Worm (Caenorhabditis elegans) whole organism, late embryonic: ENCODE results near the gene R02E4.3.

ENCODE experiments used
- C08G9.2 ChIP-seq: sonication (generic microtip); optimal IDR thresholded peaks from 2 replicates; lab custom pipeline; 2016; ENCODE audit warnings: mild to moderate bottlenecking, missing genetic modification characterization, moderate library complexity, missing compliant biosample characterization
- F13H6.1 ChIP-seq: sonication (generic microtip); optimal IDR thresholded peaks from 2 replicates; lab custom pipeline; 2016; ENCODE audit warnings: missing genetic modification characterization, missing compliant biosample characterization
- K02D7.2 ChIP-seq: sonication (generic microtip); optimal IDR thresholded peaks from 2 replicates; lab custom pipeline; 2017; ENCODE audit warnings: mild to moderate bottlenecking, missing genetic modification characterization, missing compliant biosample characterization
- T23F11.4 ChIP-seq: fragments of 200-800 bp; sonication (Bioruptor generic); optimal IDR thresholded peaks from 2 replicates; lab custom pipeline; 2018; ENCODE audit warnings: mild to moderate bottlenecking, missing genetic modification characterization, missing compliant biosample characterization
- Y22D7AL.16 ChIP-seq: sonication (generic microtip); optimal IDR thresholded peaks from 2 replicates; lab custom pipeline; 2016; ENCODE audit warnings: missing genetic modification characterization, missing compliant biosample characterization
- ceh-14 ChIP-seq: sonication (generic microtip); optimal IDR thresholded peaks from 2 replicates; lab custom pipeline; 2016; ENCODE audit warnings: missing genotype, missing genetic modification characterization, missing compliant biosample characterization
- ceh-18 ChIP-seq: sonication (generic microtip); optimal IDR thresholded peaks from 2 replicates; lab custom pipeline; 2016; ENCODE audit warnings: missing genetic modification characterization, missing compliant biosample characterization
- ceh-30 ChIP-seq: fragments of 150-350 bp; optimal IDR thresholded peaks from 2 replicates; lab custom pipeline; 2014; ENCODE audit warnings: missing biosample characterization, missing genetic modification characterization
- ceh-34 ChIP-seq: sonication (generic microtip); optimal IDR thresholded peaks from 2 replicates; lab custom pipeline; 2016; ENCODE audit warnings: mild to moderate bottlenecking, missing genetic modification characterization, missing compliant biosample characterization
- ceh-45 ChIP-seq: fragments of 200-800 bp; sonication (Bioruptor generic); IDR thresholded peaks from 2 replicates; pipeline ENCODE4 v1.3.6; 2022; ENCODE audit warnings: missing genetic modification reagents, missing genetic modification characterization, missing compliant biosample characterization
- ceh-48 ChIP-seq: sonication (generic microtip); optimal IDR thresholded peaks from 2 replicates; lab custom pipeline; 2016; ENCODE audit warnings: missing genetic modification characterization, inconsistent platforms, missing compliant biosample characterization
- ceh-6 ChIP-seq: fragments of 200-800 bp; sonication (Bioruptor generic); optimal IDR thresholded peaks from 2 replicates; lab custom pipeline; 2018; ENCODE audit warnings: mild to moderate bottlenecking, missing genetic modification characterization, missing compliant biosample characterization
- ceh-9 ChIP-seq: sonication (generic microtip); optimal IDR thresholded peaks from 2 replicates; lab custom pipeline; 2016; ENCODE audit warnings: mild to moderate bottlenecking, missing genetic modification characterization, inconsistent platforms, missing compliant biosample characterization
- elt-2 ChIP-seq: sonication (generic microtip); optimal IDR thresholded peaks from 2 replicates; lab custom pipeline; 2016; ENCODE audit warnings: missing genetic modification reagents, missing genetic modification characterization, missing compliant biosample characterization
- elt-4 ChIP-seq: sonication (generic microtip); optimal IDR thresholded peaks from 2 replicates; lab custom pipeline; 2016; ENCODE audit warnings: missing genetic modification characterization, missing compliant biosample characterization
- eyg-1 ChIP-seq: sonication (generic microtip); optimal IDR thresholded peaks from 2 replicates; lab custom pipeline; 2016; ENCODE audit warnings: missing genotype, missing genetic modification characterization, missing compliant biosample characterization
- fkh-10 ChIP-seq: fragments of 150-350 bp; optimal IDR thresholded peaks from 2 replicates; lab custom pipeline; 2014; ENCODE audit warnings: missing biosample characterization, missing genetic modification reagents, missing genetic modification characterization
- fkh-6 ChIP-seq: sonication (generic microtip); optimal IDR thresholded peaks from 2 replicates; lab custom pipeline; 2016; ENCODE audit warnings: missing genetic modification characterization, missing compliant biosample characterization
- hlh-13 ChIP-seq: fragments of 200-800 bp; sonication (Bioruptor generic); optimal IDR thresholded peaks from 2 replicates; lab custom pipeline; 2018; ENCODE audit warnings: mild to moderate bottlenecking, missing genetic modification characterization, missing compliant biosample characterization
- hlh-8 ChIP-seq: sonication (generic microtip); optimal IDR thresholded peaks from 2 replicates; lab custom pipeline; 2016; ENCODE audit warnings: missing genotype, missing genetic modification characterization, missing compliant biosample characterization
- lim-6 ChIP-seq: sonication (generic microtip); optimal IDR thresholded peaks from 2 replicates; lab custom pipeline; 2016; ENCODE audit warnings: missing genetic modification characterization, missing compliant biosample characterization
- lin-11 ChIP-seq: fragments of 200-800 bp; sonication (Bioruptor generic); optimal IDR thresholded peaks from 2 replicates; lab custom pipeline; 2018; ENCODE audit warnings: mild to moderate bottlenecking, missing genetic modification characterization, missing compliant biosample characterization
- madf-2 ChIP-seq: sonication (generic microtip); optimal IDR thresholded peaks from 2 replicates; lab custom pipeline; 2017; ENCODE audit warnings: missing genetic modification characterization, missing compliant biosample characterization
- mec-3 ChIP-seq: sonication (generic microtip); optimal IDR thresholded peaks from 2 replicates; lab custom pipeline; 2016; ENCODE audit warnings: borderline replicate concordance, missing genetic modification characterization, missing compliant biosample characterization
- nfya-1 ChIP-seq: sonication (generic microtip); optimal IDR thresholded peaks from 2 replicates; lab custom pipeline; 2017; ENCODE audit warnings: missing genetic modification characterization, mild to moderate bottlenecking, missing compliant biosample characterization, antibody characterized with exemption, moderate library complexity
- nhr-232 ChIP-seq: sonication (generic microtip); optimal IDR thresholded peaks from 2 replicates; lab custom pipeline; 2016; ENCODE audit warnings: missing genetic modification characterization, missing compliant biosample characterization
- npax-4 ChIP-seq: sonication (generic microtip); optimal IDR thresholded peaks from 2 replicates; lab custom pipeline; 2016; ENCODE audit warnings: missing genetic modification characterization, missing compliant biosample characterization
- odd-2 ChIP-seq: sonication (generic microtip); optimal IDR thresholded peaks from 2 replicates; lab custom pipeline; 2017; ENCODE audit warnings: antibody characterized with exemption, mild to moderate bottlenecking, missing genetic modification characterization, missing compliant biosample characterization
- pag-3 ChIP-seq: sonication (generic microtip); optimal IDR thresholded peaks from 2 replicates; lab custom pipeline; 2016; ENCODE audit warnings: missing compliant biosample characterization, missing genetic modification characterization, borderline replicate concordance
- pha-2 ChIP-seq: sonication (generic microtip); optimal IDR thresholded peaks from 2 replicates; lab custom pipeline; 2017; ENCODE audit warnings: mild to moderate bottlenecking, missing genetic modification characterization, missing compliant biosample characterization
- rnt-1 ChIP-seq: sonication (generic microtip); optimal IDR thresholded peaks from 2 replicates; lab custom pipeline; 2016; ENCODE audit warnings: missing genetic modification characterization, missing compliant biosample characterization
- syd-9 ChIP-seq: sonication (generic microtip); optimal IDR thresholded peaks from 2 replicates; lab custom pipeline; 2016; ENCODE audit warnings: mild to moderate bottlenecking, missing genetic modification characterization, moderate library complexity, missing compliant biosample characterization
- unc-42 ChIP-seq: sonication (generic microtip); optimal IDR thresholded peaks from 2 replicates; lab custom pipeline; 2016; ENCODE audit warnings: missing genotype, missing genetic modification characterization, missing compliant biosample characterization
- unc-86 ChIP-seq: sonication (generic microtip); optimal IDR thresholded peaks from 2 replicates; lab custom pipeline; 2016; ENCODE audit warnings: missing genetic modification characterization, missing compliant biosample characterization
- zip-5 ChIP-seq: sonication (generic microtip); optimal IDR thresholded peaks from 2 replicates; lab custom pipeline; 2016; ENCODE audit warnings: missing genetic modification characterization, missing compliant biosample characterization
- ztf-16 ChIP-seq: sonication (generic microtip); optimal IDR thresholded peaks from 2 replicates; lab custom pipeline; 2017; ENCODE audit warnings: missing genetic modification characterization, missing compliant biosample characterization

R02E4.3 gene

ce11 chrX:4134855-4135254 lies 32.9 kb upstream of the R02E4.3 start, which contains the start of gene ZK470.2:
ZK470.2 (plus strand) TSS chrX:4135155.
- no peak for TF ChIP-seq ceh-9
- TF ChIP-seq F13H6.1 (tag; lab: Kevin White, UChicago), result no peak
- TF ChIP-seq pha-2 (tag; lab: Kevin White, UChicago), result no peak
- no peak for TF ChIP-seq C08G9.2 (tag; lab: Kevin White, UChicago)
- TF ChIP-seq nhr-232 (tag; lab: Kevin White, UChicago), result no peak
- no peak for TF ChIP-seq elt-4 (tag; lab: Kevin White, UChicago)
- no peak for TF ChIP-seq ceh-18

DNA sequence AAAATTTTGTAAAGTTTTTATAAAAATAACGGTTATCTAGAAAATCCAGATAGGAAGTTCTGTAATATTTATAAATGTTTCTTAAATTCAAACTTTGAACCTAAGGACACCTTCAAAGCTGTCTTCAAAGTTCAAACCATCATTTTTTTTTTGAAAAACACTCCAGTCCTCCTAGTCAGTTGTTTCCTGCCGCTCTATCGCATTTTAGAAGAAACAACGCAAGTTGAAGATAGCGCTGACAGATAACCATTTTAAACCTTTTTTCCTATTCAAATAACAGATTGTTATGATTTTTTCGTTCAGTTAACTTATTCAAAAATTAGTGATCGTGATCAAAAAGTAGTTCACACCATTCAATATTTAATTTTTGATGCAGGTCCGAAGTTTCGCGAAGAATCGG lies 31.5 kb upstream of the R02E4.3 start:
- TF ChIP-seq F13H6.1 (tag; lab: Kevin White, UChicago), result no peak
- no peak for TF ChIP-seq fkh-6 (tag; lab: Kevin White, UChicago)
- no peak for TF ChIP-seq hlh-8 (tag; lab: Kevin White, UChicago)

DNA sequence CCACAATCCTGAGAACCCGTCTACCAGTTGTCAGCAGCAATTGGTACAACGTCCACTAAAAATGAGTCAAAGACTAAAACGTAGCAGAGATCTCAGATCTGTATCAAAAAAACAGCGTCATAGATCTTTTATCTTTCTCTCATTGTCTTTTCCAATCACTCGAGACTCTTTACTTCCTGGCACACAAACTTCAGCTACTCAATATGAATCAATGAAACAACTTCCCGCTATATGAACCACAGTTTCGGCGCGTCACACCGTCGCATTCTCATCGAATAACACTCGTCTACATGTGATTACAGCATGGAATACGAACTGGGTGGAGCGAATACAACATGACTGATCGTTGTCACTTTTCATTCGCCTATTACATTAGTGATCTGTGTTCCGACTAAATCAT lies 30.3 kb upstream of the R02E4.3 start:
- TF ChIP-seq Y22D7AL.16 (tag; lab: Kevin White, UChicago) (no peak), lin-11 (tag; lab: Kevin White, UChicago) (no peak), ceh-14 (tag; lab: Kevin White, UChicago) (no peak), hlh-13 (GFP tag; lab: Kevin White, UChicago) (no peak), C08G9.2 (tag; lab: Kevin White, UChicago) (no peak), nfya-1 (no peak), ceh-6 (GFP tag; lab: Kevin White, UChicago) (no peak), ceh-48 (tag; lab: Kevin White, UChicago) (no peak), elt-2 (tag; lab: Kevin White, UChicago) (no peak), T23F11.4 (GFP tag; lab: Kevin White, UChicago) (no peak), ceh-34 (tag; lab: Kevin White, UChicago) (no peak), eyg-1 (no peak), ceh-30 (tag; lab: Kevin White, UChicago) (no peak), zip-5 (tag; lab: Kevin White, UChicago) (no peak), unc-86 (no peak), ceh-18 (no peak), syd-9 (tag; lab: Kevin White, UChicago) (no peak), hlh-8 (tag; lab: Kevin White, UChicago) (no peak), rnt-1 (no peak)

ce11 chrX:4131354-4131753 lies 29.4 kb upstream of the R02E4.3 start:
- TF ChIP-seq mec-3 (tag; lab: Kevin White, UChicago), result no peak
- no peak for TF ChIP-seq fkh-10 (GFP tag; lab: Kevin White, UChicago)
- TF ChIP-seq odd-2 (tag; lab: Kevin White, UChicago), result no peak
- TF ChIP-seq npax-4, result no peak
- no peak for TF ChIP-seq madf-2 (tag; lab: Kevin White, UChicago)
- TF ChIP-seq ceh-9, result no peak
- TF ChIP-seq, all 69 proteins: peak for 0

DNA sequence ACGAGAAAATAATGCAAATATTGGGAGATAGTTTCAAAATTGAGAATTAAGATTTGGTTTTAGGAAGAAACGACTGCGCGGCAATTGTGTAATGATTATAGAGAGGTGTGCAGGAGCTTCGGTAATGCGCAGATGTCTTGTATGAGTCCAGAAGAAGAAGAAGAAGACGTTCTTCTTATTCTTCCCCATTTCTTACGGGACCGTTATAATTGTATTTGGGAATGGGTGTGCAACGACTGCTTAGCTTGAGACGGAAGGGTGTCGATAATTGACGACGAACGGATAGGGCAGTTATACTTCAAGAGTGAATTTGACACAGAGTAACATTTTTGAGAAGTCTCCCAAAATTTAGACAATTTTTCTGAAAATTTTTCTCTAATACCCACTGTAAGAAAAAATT lies 26.8 kb upstream of the R02E4.3 start:
- TF ChIP-seq unc-42 (tag; lab: Kevin White, UChicago) (peak; percentile 57), ceh-45 (GFP tag; lab: Robert Waterston, UW) (no peak)

DNA sequence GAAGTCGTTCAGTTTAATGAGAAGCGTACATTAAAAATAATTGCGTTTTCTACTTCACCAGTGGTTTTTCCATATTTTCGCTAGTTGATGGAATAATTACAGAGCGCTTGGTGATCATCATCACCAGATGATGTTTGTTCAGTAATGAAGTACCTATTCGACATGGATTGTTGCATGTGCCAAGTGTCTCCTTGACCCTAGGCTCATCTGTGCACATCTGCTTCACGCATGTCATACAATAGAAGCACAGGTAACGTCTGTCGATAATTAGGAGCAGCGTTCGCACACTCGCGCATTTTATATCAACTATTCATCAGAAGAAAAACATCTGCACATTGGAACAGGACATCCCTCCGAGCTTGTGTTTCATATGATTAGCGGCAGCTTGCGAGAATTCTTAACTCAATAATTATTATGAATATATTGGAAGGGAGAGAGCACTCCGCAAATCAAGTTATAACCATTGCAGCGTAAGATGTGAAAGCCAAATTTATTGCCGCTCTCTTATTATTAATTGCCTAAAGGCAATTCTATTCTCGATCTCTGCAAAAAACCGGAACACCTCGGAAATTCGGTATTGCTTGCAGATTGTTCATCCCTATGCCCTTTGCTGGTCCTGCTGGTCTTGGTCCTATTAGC lies 23.4 kb upstream of the R02E4.3 start:
- TF ChIP-seq nhr-232 (tag; lab: Kevin White, UChicago) (no peak), lim-6 (tag; lab: Kevin White, UChicago) (peak; percentile 2), pag-3 (no peak), unc-42 (tag; lab: Kevin White, UChicago) (peak; percentile 94), ztf-16 (tag; lab: Kevin White, UChicago) (no peak), K02D7.2 (tag; lab: Kevin White, UChicago) (no peak)
